Worm (Caenorhabditis elegans) whole organism, L4 larva: Measurements from ENCODE around the gene gck-4.
A peak's percentile ranks its signal among the peaks of the same experiment; 100 is the strongest.

ENCODE experiments used
- R02D3.7 ChIP-seq: fragments of 150-350 bp; sonication (generic microtip); optimal IDR thresholded peaks from 3 replicates; lab custom pipeline; 2014; ENCODE audit warnings: missing biosample characterization, missing genetic modification characterization
- ceh-32 ChIP-seq: sonication (generic microtip); optimal IDR thresholded peaks from 2 replicates; lab custom pipeline; 2016; ENCODE audit warnings: mild to moderate bottlenecking, missing genetic modification characterization, missing compliant biosample characterization; ENCODE audit not compliant: poor library complexity
- egl-27 ChIP-seq: sonication (generic microtip); optimal IDR thresholded peaks from 3 replicates; lab custom pipeline; 2017; ENCODE audit warnings: missing biosample characterization, missing genetic modification reagents, missing genetic modification characterization
- fos-1 ChIP-seq: fragments of 150-350 bp; optimal IDR thresholded peaks from 2 replicates; lab custom pipeline; 2014; ENCODE audit warnings: missing biosample characterization, missing genetic modification characterization
- hlh-11 ChIP-seq: fragments of 200-800 bp; sonication (Bioruptor generic); optimal IDR thresholded peaks from 2 replicates; lab custom pipeline; 2018; ENCODE audit warnings: mild to moderate bottlenecking, missing genetic modification characterization, missing compliant biosample characterization
- lin-1 ChIP-seq: fragments of 200-800 bp; sonication (Bioruptor generic); IDR thresholded peaks from 2 replicates; pipeline ENCODE4 v1.3.6; 2022; ENCODE audit warnings: missing genetic modification reagents, missing genetic modification characterization, missing compliant biosample characterization
- lin-13 ChIP-seq: fragments of 150-350 bp; optimal IDR thresholded peaks from 2 replicates; lab custom pipeline; 2014; ENCODE audit warnings: missing biosample characterization, missing genetic modification reagents, missing genetic modification characterization
- lin-39 ChIP-seq: fragments of 150-350 bp; optimal IDR thresholded peaks from 2 replicates; lab custom pipeline; 2014; ENCODE audit warnings: missing biosample characterization, missing genetic modification reagents, missing genetic modification characterization
- lsy-2 ChIP-seq, 2 experiments: fragments of 150-350 bp in 1 of 2; sonication (generic microtip) in 1 of 2; optimal IDR thresholded peaks; 2 replicates each; lab custom pipeline; 2014 to 2017; ENCODE audit warnings: missing biosample characterization in 2 of 2, missing genetic modification characterization in 2 of 2
- madf-5 ChIP-seq, 2 experiments: fragments of 200-800 bp; sonication (Bioruptor generic); IDR thresholded peaks; 2 replicates each; pipeline ENCODE4 v1.3.6; 2022; ENCODE audit warnings: missing compliant biosample characterization in 2 of 2, missing genetic modification characterization in 2 of 2
- nhr-76 ChIP-seq: fragments of 150-350 bp; optimal IDR thresholded peaks from 2 replicates; lab custom pipeline; 2014; ENCODE audit warnings: missing biosample characterization, missing genetic modification characterization
- snpc-4 ChIP-seq: fragments of 150-350 bp; optimal IDR thresholded peaks from 2 replicates; lab custom pipeline; 2014; ENCODE audit warnings: missing biosample characterization, missing genetic modification characterization
- unc-62 ChIP-seq, 3 experiments: fragments of 150-350 bp in 1 of 3; sonication (generic microtip); optimal IDR thresholded peaks in 2 of 3; peaks in 1 of 3; 1 replicate in 1 of 3; 2 replicates in 2 of 3; lab custom pipeline; 2014 to 2017; ENCODE audit warnings: missing biosample characterization in 3 of 3, missing genetic modification characterization in 3 of 3, missing genetic modification reagents in 3 of 3, missing genotype in 1 of 3

DNA sequence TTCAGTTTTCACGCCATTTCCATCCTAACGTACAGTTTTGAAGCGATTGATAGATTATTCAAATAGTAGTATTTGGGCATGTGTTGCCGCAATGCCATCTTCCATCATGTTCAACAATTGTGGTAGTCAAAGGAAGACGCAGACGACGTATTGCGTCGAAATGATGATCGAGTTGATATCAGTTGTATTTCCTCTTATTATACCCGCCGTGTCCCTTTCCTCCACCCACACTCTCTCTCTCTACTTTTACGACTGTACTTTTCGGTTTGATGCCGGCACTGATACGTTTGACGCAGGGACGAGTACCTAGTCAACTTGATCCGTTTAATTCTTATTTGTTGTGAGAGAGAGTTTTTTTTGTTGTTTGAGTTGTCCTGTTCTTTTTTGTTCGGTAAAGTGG is 4.4 kb upstream of the gck-4 start:
- TF ChIP-seq nhr-76 (tag; lab: Kevin White, UChicago): no peak
- no peak for TF ChIP-seq unc-62 (GFP tag; optimal IDR thresholded peaks at IDR 0.05 in 1 of 2; lab: Kevin White, UChicago)
- TF ChIP-seq unc-62 (tag; optimal IDR thresholded peaks at IDR 0.05; lab: Kevin White, UChicago): no peak
- TF ChIP-seq ceh-32 (tag; lab: Kevin White, UChicago): no peak
- no peak for TF ChIP-seq fos-1 (tag; lab: Kevin White, UChicago)
- TF ChIP-seq lin-13: no peak
- TF ChIP-seq snpc-4 (tag; lab: Kevin White, UChicago): no peak
- no peak for TF ChIP-seq egl-27 (tag; lab: Kevin White, UChicago)
- no peak for TF ChIP-seq R02D3.7 (tag; lab: Kevin White, UChicago)
- no peak for TF ChIP-seq lin-1 (GFP tag; lab: Robert Waterston, UW)
- peak; percentile 61 for TF ChIP-seq hlh-11 (tag; lab: Kevin White, UChicago)
- TF ChIP-seq lin-39 (tag; lab: Kevin White, UChicago): no peak
- no peak for TF ChIP-seq madf-5 (GFP tag; IDR thresholded peaks at IDR 0.05; lab: Robert Waterston, UW)
- TF ChIP-seq lsy-2 (tag; optimal IDR thresholded peaks at IDR 0.05; lab: Kevin White, UChicago): no peak
